Worm (Caenorhabditis elegans): ENCODE measurements around the gene dvc-1.

The dvc-1 gene

ce11 chrV:11244539-11244938, 5.4 kb upstream of the dvc-1 start, which contains the start of gene mxl-1:
Gene mxl-1, plus strand, starts transcription at chrV:11244839.
- no peak for TF ChIP-seq lin-13 (tag; optimal IDR thresholded peaks at IDR 0.05)
- TF ChIP-seq mab-5 (tag; optimal IDR thresholded peaks at IDR 0.05) = no peak
- TF ChIP-seq sem-2 (GFP tag; optimal IDR thresholded peaks at IDR 0.05) = no peak
- TF ChIP-seq elt-3 (tag; optimal IDR thresholded peaks at IDR 0.05) = no peak
- TF ChIP-seq drap-1 (GFP tag; optimal IDR thresholded peaks at IDR 0.05) = no peak
- no peak for TF ChIP-seq sptf-1 (tag; optimal IDR thresholded peaks at IDR 0.05)
- TF ChIP-seq blmp-1 (tag; optimal IDR thresholded peaks at IDR 0.05) = no peak
- no peak for TF ChIP-seq ham-2 (GFP tag; optimal IDR thresholded peaks at IDR 0.05)
- no peak for TF ChIP-seq tbx-8 (GFP tag; optimal IDR thresholded peaks at IDR 0.05)
- TF ChIP-seq hlh-1 (tag; optimal IDR thresholded peaks at IDR 0.05) = no peak

ce11 chrV:11241580-11241979, 2.4 kb upstream of the dvc-1 start, which contains the start of gene pgap-1:
Gene pgap-1, plus strand, starts transcription at chrV:11241880.
- TF ChIP-seq tbx-8 (GFP tag; optimal IDR thresholded peaks at IDR 0.05) (no peak), nhr-237 (tag; optimal IDR thresholded peaks at IDR 0.05) (no peak), mls-2 (tag; optimal IDR thresholded peaks at IDR 0.05) (no peak), lsy-2 (tag; optimal IDR thresholded peaks at IDR 0.05) (no peak), nhr-28 (tag; optimal IDR thresholded peaks at IDR 0.05) (no peak), mep-1 (tag; optimal IDR thresholded peaks at IDR 0.05) (no peak), M03D4.4 (tag; optimal IDR thresholded peaks at IDR 0.05) (no peak), zip-8 (tag; optimal IDR thresholded peaks at IDR 0.05) (no peak), bed-3 (GFP tag; optimal IDR thresholded peaks at IDR 0.05) (no peak), lin-32 (GFP tag; optimal IDR thresholded peaks at IDR 0.05) (no peak), elt-1 (tag; optimal IDR thresholded peaks at IDR 0.05; ENCODE audit: borderline replicate concordance, insufficient read depth) (no peak), ces-1 (GFP tag; optimal IDR thresholded peaks at IDR 0.05) (no peak), elt-3 (tag; optimal IDR thresholded peaks at IDR 0.05) (no peak), hlh-1 (tag; optimal IDR thresholded peaks at IDR 0.05) (no peak), ceh-39 (tag; optimal IDR thresholded peaks at IDR 0.05) (no peak), flh-1 (GFP tag; optimal IDR thresholded peaks at IDR 0.05) (no peak), ham-2 (GFP tag; optimal IDR thresholded peaks at IDR 0.05) (no peak)

- no peak for TF ChIP-seq nhr-12 (tag; optimal IDR thresholded peaks at IDR 0.05)
- TF ChIP-seq sptf-1 (tag; optimal IDR thresholded peaks at IDR 0.05) = no peak
- no peak for TF ChIP-seq M03D4.4 (tag; optimal IDR thresholded peaks at IDR 0.05)
- TF ChIP-seq ceh-39 (tag; optimal IDR thresholded peaks at IDR 0.05) = no peak
- TF ChIP-seq ham-2 (GFP tag; optimal IDR thresholded peaks at IDR 0.05) = no peak
- no peak for TF ChIP-seq mab-5 (tag; optimal IDR thresholded peaks at IDR 0.05)
- TF ChIP-seq sem-2 (GFP tag; optimal IDR thresholded peaks at IDR 0.05) = no peak
- TF ChIP-seq nhr-28 (tag; optimal IDR thresholded peaks at IDR 0.05) = no peak
- no peak for TF ChIP-seq elt-3 (tag; optimal IDR thresholded peaks at IDR 0.05)
- no peak for TF ChIP-seq lin-32 (GFP tag; optimal IDR thresholded peaks at IDR 0.05)
- TF ChIP-seq unc-120 (tag; optimal IDR thresholded peaks at IDR 0.05; ENCODE audit: poor library complexity, severe bottlenecking) = no peak
Measured at ce11 chrV:11235876-11236275, 3.3 kb downstream of the dvc-1 start.

ce11 chrV:11234350-11234749, 4.8 kb downstream of the dvc-1 start, which contains the start of gene T19B10.5:
Gene T19B10.5, plus strand, starts transcription at chrV:11234650.
- TF ChIP-seq mep-1 (tag; optimal IDR thresholded peaks at IDR 0.05) (no peak), bed-3 (GFP tag; optimal IDR thresholded peaks at IDR 0.05) (no peak), drap-1 (GFP tag; optimal IDR thresholded peaks at IDR 0.05) (no peak), unc-39 (tag; optimal IDR thresholded peaks at IDR 0.05) (no peak), ces-1 (GFP tag; optimal IDR thresholded peaks at IDR 0.05) (no peak), flh-1 (GFP tag; optimal IDR thresholded peaks at IDR 0.05) (no peak), ztf-11 (tag; optimal IDR thresholded peaks at IDR 0.05) (no peak), ceh-43 (GFP tag; optimal IDR thresholded peaks at IDR 0.05) (no peak), hlh-1 (tag; optimal IDR thresholded peaks at IDR 0.05) (no peak), ceh-83 (GFP tag; optimal IDR thresholded peaks at IDR 0.05) (no peak), tbx-8 (GFP tag; optimal IDR thresholded peaks at IDR 0.05) (no peak), nhr-12 (tag; optimal IDR thresholded peaks at IDR 0.05) (no peak), nhr-237 (tag; optimal IDR thresholded peaks at IDR 0.05) (no peak)

- TF ChIP-seq blmp-1 (tag; optimal IDR thresholded peaks at IDR 0.05) (no peak), lin-32 (GFP tag; optimal IDR thresholded peaks at IDR 0.05) (no peak), sem-2 (GFP tag; optimal IDR thresholded peaks at IDR 0.05) (no peak), lsy-2 (tag; optimal IDR thresholded peaks at IDR 0.05) (no peak), ces-1 (GFP tag; optimal IDR thresholded peaks at IDR 0.05) (no peak), nhr-28 (tag; optimal IDR thresholded peaks at IDR 0.05) (no peak), mab-5 (tag; optimal IDR thresholded peaks at IDR 0.05) (no peak), tbx-8 (GFP tag; optimal IDR thresholded peaks at IDR 0.05) (no peak), mls-2 (tag; optimal IDR thresholded peaks at IDR 0.05) (no peak), snpc-4 (tag; optimal IDR thresholded peaks at IDR 0.05) (no peak), sptf-1 (tag; optimal IDR thresholded peaks at IDR 0.05) (no peak), elt-3 (tag; optimal IDR thresholded peaks at IDR 0.05) (no peak), flh-1 (GFP tag; optimal IDR thresholded peaks at IDR 0.05) (no peak), ham-2 (GFP tag; optimal IDR thresholded peaks at IDR 0.05) (no peak), nhr-12 (tag; optimal IDR thresholded peaks at IDR 0.05) (no peak), unc-62 (GFP tag; optimal IDR thresholded peaks at IDR 0.05) (no peak), cnd-1 (tag; optimal IDR thresholded peaks at IDR 0.05) (no peak), elt-1 (tag; optimal IDR thresholded peaks at IDR 0.05; ENCODE audit: borderline replicate concordance, insufficient read depth) (no peak), hlh-1 (tag; optimal IDR thresholded peaks at IDR 0.05) (no peak)
Measured at ce11 chrV:11231177-11231576, 8.0 kb downstream of the dvc-1 start.
